Worm (Caenorhabditis elegans): Measurements from ENCODE around the gene cogc-4.

DNA sequence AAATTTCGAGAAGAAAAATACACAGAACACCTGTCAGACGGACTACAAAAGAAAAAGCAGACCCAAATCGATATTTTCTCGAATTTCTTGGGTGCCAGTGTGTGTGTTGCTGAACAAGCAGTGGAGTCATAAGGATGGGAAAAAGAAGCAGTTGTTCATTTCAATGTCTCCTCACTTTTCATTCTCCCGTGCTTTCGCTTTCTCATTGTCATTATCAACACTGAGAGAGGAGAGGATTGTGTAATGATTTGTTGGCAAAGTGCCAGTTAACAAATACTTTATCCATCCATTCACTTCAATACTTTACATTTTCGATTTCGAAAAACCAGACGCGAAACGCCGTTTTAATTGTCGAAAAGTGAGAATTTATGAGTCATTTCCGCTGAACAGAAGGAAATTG is 27.6 kb upstream of the cogc-4 start:
- TF ChIP-seq lin-13 (tag; optimal IDR thresholded peaks at IDR 0.05) (no peak), unc-39 (tag; optimal IDR thresholded peaks at IDR 0.05) (no peak), ceh-83 (GFP tag; optimal IDR thresholded peaks at IDR 0.05) (no peak), sptf-1 (tag; optimal IDR thresholded peaks at IDR 0.05) (no peak), nhr-28 (tag; optimal IDR thresholded peaks at IDR 0.05) (no peak), pha-4 (tag; optimal IDR thresholded peaks at IDR 0.05) (no peak), mep-1 (tag; optimal IDR thresholded peaks at IDR 0.05) (no peak), unc-120 (tag; optimal IDR thresholded peaks at IDR 0.05; ENCODE audit: poor library complexity, severe bottlenecking) (peak; percentile 43), ztf-11 (tag; optimal IDR thresholded peaks at IDR 0.05) (no peak), nhr-237 (tag; optimal IDR thresholded peaks at IDR 0.05) (no peak), drap-1 (GFP tag; optimal IDR thresholded peaks at IDR 0.05) (no peak)
